Worm (Caenorhabditis elegans) whole organism, L4 larva: ENCODE measurements around the gene comt-1.

Experiments used
- F49E8.2 ChIP-seq: sonication (generic microtip); optimal IDR thresholded peaks from 2 replicates; lab custom pipeline; 2016; ENCODE audit warnings: missing compliant biosample characterization, mild to moderate bottlenecking, missing genetic modification characterization, borderline replicate concordance
- R02D3.7 ChIP-seq: fragments of 150-350 bp; sonication (generic microtip); optimal IDR thresholded peaks from 3 replicates; lab custom pipeline; 2014; ENCODE audit warnings: missing biosample characterization, missing genetic modification characterization
- T20F7.1 ChIP-seq: fragments of 200-800 bp; sonication (Bioruptor generic); optimal IDR thresholded peaks from 2 replicates; lab custom pipeline; 2018; ENCODE audit warnings: mild to moderate bottlenecking, missing genetic modification characterization, missing compliant biosample characterization
- T26A8.4 ChIP-seq: fragments of 200-800 bp; sonication (Bioruptor generic); IDR thresholded peaks from 2 replicates; pipeline ENCODE4 v1.3.6; 2022; ENCODE audit warnings: missing genetic modification characterization, missing compliant biosample characterization
- Y75B8A.6 ChIP-seq: fragments of 200-800 bp; sonication (Bioruptor generic); IDR thresholded peaks from 2 replicates; pipeline ENCODE4 v1.3.6; 2022; ENCODE audit warnings: missing genetic modification reagents, missing genetic modification characterization, missing compliant biosample characterization
- ZK337.2 ChIP-seq: fragments of 200-800 bp; sonication (Bioruptor generic); IDR thresholded peaks from 2 replicates; pipeline ENCODE4 v1.3.6; 2022; ENCODE audit warnings: missing genetic modification reagents, missing genetic modification characterization, missing compliant biosample characterization
- aha-1 ChIP-seq: fragments of 150-350 bp; peaks from one replicate; lab custom pipeline; 2014; ENCODE audit warnings: missing biosample characterization, missing genetic modification characterization
- aly-2 ChIP-seq: sonication (generic microtip); optimal IDR thresholded peaks from 2 replicates; lab custom pipeline; 2018; ENCODE audit warnings: missing biosample characterization, missing genetic modification characterization
- arid-1 ChIP-seq: fragments of 200-800 bp; sonication (Bioruptor generic); conservative IDR thresholded peaks from 2 replicates; pipeline ENCODE4 v1.3.6; 2022; ENCODE audit warnings: missing genetic modification reagents, missing genetic modification characterization, missing compliant biosample characterization
- attf-4 ChIP-seq: sonication (generic microtip); optimal IDR thresholded peaks from 3 replicates; lab custom pipeline; 2017; ENCODE audit warnings: missing biosample characterization, missing genetic modification characterization
- ceh-32 ChIP-seq: sonication (generic microtip); optimal IDR thresholded peaks from 2 replicates; lab custom pipeline; 2016; ENCODE audit warnings: mild to moderate bottlenecking, missing genetic modification characterization, missing compliant biosample characterization; ENCODE audit not compliant: poor library complexity
- ces-1 ChIP-seq: fragments of 150-350 bp; sonication (generic microtip); optimal IDR thresholded peaks from 4 replicates; lab custom pipeline; 2014; ENCODE audit warnings: missing biosample characterization, missing genetic modification reagents, missing genetic modification characterization
- cey-2 ChIP-seq: sonication (generic microtip); optimal IDR thresholded peaks from 3 replicates; lab custom pipeline; 2017; ENCODE audit warnings: missing genetic modification characterization, mild to moderate bottlenecking, missing compliant biosample characterization, antibody characterized with exemption, borderline replicate concordance; ENCODE audit not compliant: insufficient read depth
- daf-12 ChIP-seq: fragments of 150-350 bp; optimal IDR thresholded peaks from 2 replicates; lab custom pipeline; 2014; ENCODE audit warnings: missing biosample characterization, missing genetic modification reagents, missing genetic modification characterization
- daf-19 ChIP-seq: fragments of 200-800 bp; sonication (Bioruptor generic); conservative IDR thresholded peaks from 2 replicates; pipeline ENCODE4 v1.3.6; 2022; ENCODE audit warnings: missing genetic modification characterization, missing compliant biosample characterization
- dmd-8 ChIP-seq: fragments of 200-800 bp; sonication (Bioruptor generic); IDR thresholded peaks from 2 replicates; pipeline ENCODE4 v1.3.6; 2022; ENCODE audit warnings: missing genetic modification characterization, missing compliant biosample characterization
- dpl-1 ChIP-seq: fragments of 150-350 bp; optimal IDR thresholded peaks from 2 replicates; lab custom pipeline; 2014; ENCODE audit warnings: missing biosample characterization, missing genetic modification reagents, missing genetic modification characterization
- egl-27 ChIP-seq: sonication (generic microtip); optimal IDR thresholded peaks from 3 replicates; lab custom pipeline; 2017; ENCODE audit warnings: missing biosample characterization, missing genetic modification reagents, missing genetic modification characterization
- egl-43 ChIP-seq: fragments of 200-800 bp; sonication (Bioruptor generic); IDR thresholded peaks from 2 replicates; pipeline ENCODE4 v1.3.6; 2022; ENCODE audit warnings: missing genetic modification reagents, missing genetic modification characterization, missing compliant biosample characterization
- gei-8 ChIP-seq: fragments of 200-800 bp; sonication (Bioruptor generic); optimal IDR thresholded peaks from 2 replicates; lab custom pipeline; 2018; ENCODE audit warnings: mild to moderate bottlenecking, missing genetic modification characterization, missing compliant biosample characterization
- hif-1 ChIP-seq, 2 experiments: sonication (generic microtip); optimal IDR thresholded peaks; 2 replicates each; lab custom pipeline; 2016 to 2017; ENCODE audit warnings: missing compliant biosample characterization in 2 of 2, missing genetic modification characterization in 2 of 2, missing genetic modification reagents in 2 of 2, missing genotype in 2 of 2, mild to moderate bottlenecking in 1 of 2
- hlh-30 ChIP-seq: sonication (generic microtip); optimal IDR thresholded peaks from 2 replicates; lab custom pipeline; 2017; ENCODE audit warnings: antibody characterized with exemption, mild to moderate bottlenecking, missing genetic modification characterization, missing compliant biosample characterization; ENCODE audit not compliant: insufficient read depth
- lim-7 ChIP-seq: fragments of 200-800 bp; sonication (Bioruptor generic); IDR thresholded peaks from 2 replicates; pipeline ENCODE4 v1.3.6; 2022; ENCODE audit warnings: missing genetic modification characterization, missing compliant biosample characterization
- lin-29 ChIP-seq: fragments of 200-800 bp; sonication (Bioruptor generic); IDR thresholded peaks from 2 replicates; pipeline ENCODE4 v1.3.6; 2022; ENCODE audit warnings: missing genetic modification reagents, missing genetic modification characterization, missing compliant biosample characterization
- lsy-2 ChIP-seq, 2 experiments: fragments of 150-350 bp in 1 of 2; sonication (generic microtip) in 1 of 2; optimal IDR thresholded peaks; 2 replicates each; lab custom pipeline; 2014 to 2017; ENCODE audit warnings: missing biosample characterization in 2 of 2, missing genetic modification characterization in 2 of 2
- madf-9 ChIP-seq: fragments of 200-800 bp; sonication (Bioruptor generic); conservative IDR thresholded peaks from 2 replicates; pipeline ENCODE4 v1.3.6; 2022; ENCODE audit warnings: missing genetic modification reagents, missing genetic modification characterization, missing compliant biosample characterization
- mdl-1 ChIP-seq, 2 experiments: fragments of 150-350 bp in 1 of 2; sonication (generic microtip) in 1 of 2; optimal IDR thresholded peaks; 2 replicates each; lab custom pipeline; 2014 to 2017; ENCODE audit warnings: missing biosample characterization in 2 of 2, missing genetic modification characterization in 2 of 2
- mep-1 ChIP-seq: fragments of 150-350 bp; sonication (generic microtip); optimal IDR thresholded peaks from 3 replicates; lab custom pipeline; 2014; ENCODE audit warnings: missing biosample characterization, missing genetic modification characterization
- mes-2 ChIP-seq: sonication (generic microtip); optimal IDR thresholded peaks from 2 replicates; lab custom pipeline; 2016; ENCODE audit warnings: missing genotype, mild to moderate bottlenecking, missing genetic modification characterization, missing compliant biosample characterization; ENCODE audit not compliant: poor library complexity, severe bottlenecking
- mxl-2 ChIP-seq: fragments of 200-800 bp; sonication (Bioruptor generic); conservative IDR thresholded peaks from 2 replicates; pipeline ENCODE4 v1.3.6; 2022; ENCODE audit warnings: missing genetic modification reagents, missing genetic modification characterization, missing compliant biosample characterization
- mxl-3 ChIP-seq: fragments of 200-800 bp; sonication (Bioruptor generic); optimal IDR thresholded peaks from 2 replicates; lab custom pipeline; 2018; ENCODE audit warnings: mild to moderate bottlenecking, missing genetic modification characterization, missing compliant biosample characterization
- nhr-11 ChIP-seq: fragments of 150-350 bp; optimal IDR thresholded peaks from 2 replicates; lab custom pipeline; 2014; ENCODE audit warnings: missing biosample characterization, missing genetic modification characterization
- nhr-28 ChIP-seq: fragments of 150-350 bp; optimal IDR thresholded peaks from 2 replicates; lab custom pipeline; 2014; ENCODE audit warnings: missing biosample characterization, missing genetic modification characterization
- nhr-48 ChIP-seq: sonication (generic microtip); optimal IDR thresholded peaks from 2 replicates; lab custom pipeline; 2016; ENCODE audit warnings: mild to moderate bottlenecking, missing genetic modification characterization, missing compliant biosample characterization
- nhr-76 ChIP-seq: fragments of 150-350 bp; optimal IDR thresholded peaks from 2 replicates; lab custom pipeline; 2014; ENCODE audit warnings: missing biosample characterization, missing genetic modification characterization
- php-3 ChIP-seq: fragments of 200-800 bp; sonication (Bioruptor generic); IDR thresholded peaks from 2 replicates; pipeline ENCODE4 v1.3.6; 2022; ENCODE audit warnings: missing genetic modification reagents, missing genetic modification characterization, missing compliant biosample characterization
- rbr-2 ChIP-seq: sonication (generic microtip); optimal IDR thresholded peaks from 2 replicates; lab custom pipeline; 2016; ENCODE audit warnings: missing genotype, missing genetic modification characterization, missing compliant biosample characterization
- tag-97 ChIP-seq: fragments of 200-800 bp; sonication (Bioruptor generic); IDR thresholded peaks from 2 replicates; pipeline ENCODE4 v1.3.6; 2022; ENCODE audit warnings: missing genetic modification characterization, missing compliant biosample characterization
- unc-62 ChIP-seq, 3 experiments: fragments of 150-350 bp in 1 of 3; sonication (generic microtip); optimal IDR thresholded peaks in 2 of 3; peaks in 1 of 3; 1 replicate in 1 of 3; 2 replicates in 2 of 3; lab custom pipeline; 2014 to 2017; ENCODE audit warnings: missing biosample characterization in 3 of 3, missing genetic modification characterization in 3 of 3, missing genetic modification reagents in 3 of 3, missing genotype in 1 of 3
- zag-1 ChIP-seq: fragments of 150-350 bp; optimal IDR thresholded peaks from 2 replicates; lab custom pipeline; 2014; ENCODE audit warnings: missing biosample characterization, missing genetic modification characterization
- ztf-7 ChIP-seq: fragments of 150-350 bp; optimal IDR thresholded peaks from 2 replicates; lab custom pipeline; 2014; ENCODE audit warnings: missing biosample characterization, missing genetic modification characterization

Gene comt-1

DNA sequence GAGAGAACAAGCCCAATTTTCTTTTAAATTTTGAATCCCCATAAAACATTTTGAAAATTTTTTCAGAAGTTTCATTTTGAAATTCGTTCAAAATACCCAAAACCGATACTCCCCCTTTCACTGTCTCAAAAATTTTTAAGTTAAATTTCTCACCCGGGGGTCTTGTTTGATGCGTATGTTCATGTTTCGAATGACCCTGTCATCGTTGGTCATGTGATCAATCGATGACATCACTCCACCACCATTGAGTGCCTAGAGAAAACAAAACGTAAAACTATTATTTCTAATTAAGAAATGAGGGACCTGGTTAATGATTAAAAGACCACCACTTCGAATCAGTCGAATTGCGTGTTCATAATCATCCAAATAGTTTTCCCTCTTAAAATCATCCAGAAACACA lies 3.9 kb downstream of the comt-1 start:
- no peak for TF ChIP-seq ces-1
- no peak for TF ChIP-seq cey-2 (tag; lab: Kevin White, UChicago)
- no peak for TF ChIP-seq lsy-2 (tag; optimal IDR thresholded peaks at IDR 0.05; lab: Kevin White, UChicago)
- peak; percentile 14 for TF ChIP-seq nhr-28 (tag; lab: Kevin White, UChicago)
- no peak for TF ChIP-seq unc-62 (GFP tag; optimal IDR thresholded peaks at IDR 0.05 in 1 of 2; lab: Kevin White, UChicago)
- TF ChIP-seq unc-62 (tag; optimal IDR thresholded peaks at IDR 0.05; lab: Kevin White, UChicago): no peak
- no peak for TF ChIP-seq aha-1 (tag; lab: Kevin White, UChicago)
- no peak for TF ChIP-seq lim-7 (GFP tag; lab: Robert Waterston, UW)
- peak; percentile 82 for TF ChIP-seq hlh-30
- TF ChIP-seq nhr-48 (tag; lab: Kevin White, UChicago): no peak
- peak; percentile 28 for TF ChIP-seq mep-1 (tag; lab: Kevin White, UChicago)
- TF ChIP-seq ZK337.2 (GFP tag; lab: Robert Waterston, UW): no peak
- no peak for TF ChIP-seq egl-27 (tag; lab: Kevin White, UChicago)
- TF ChIP-seq dpl-1 (GFP tag; lab: Kevin White, UChicago): no peak
- TF ChIP-seq T20F7.1 (GFP tag; lab: Kevin White, UChicago): no peak
- TF ChIP-seq mxl-3: no peak
- TF ChIP-seq rbr-2 (tag; lab: Kevin White, UChicago): no peak
- TF ChIP-seq daf-12 (tag; lab: Kevin White, UChicago): no peak
- no peak for TF ChIP-seq tag-97 (GFP tag; lab: Robert Waterston, UW)

DNA sequence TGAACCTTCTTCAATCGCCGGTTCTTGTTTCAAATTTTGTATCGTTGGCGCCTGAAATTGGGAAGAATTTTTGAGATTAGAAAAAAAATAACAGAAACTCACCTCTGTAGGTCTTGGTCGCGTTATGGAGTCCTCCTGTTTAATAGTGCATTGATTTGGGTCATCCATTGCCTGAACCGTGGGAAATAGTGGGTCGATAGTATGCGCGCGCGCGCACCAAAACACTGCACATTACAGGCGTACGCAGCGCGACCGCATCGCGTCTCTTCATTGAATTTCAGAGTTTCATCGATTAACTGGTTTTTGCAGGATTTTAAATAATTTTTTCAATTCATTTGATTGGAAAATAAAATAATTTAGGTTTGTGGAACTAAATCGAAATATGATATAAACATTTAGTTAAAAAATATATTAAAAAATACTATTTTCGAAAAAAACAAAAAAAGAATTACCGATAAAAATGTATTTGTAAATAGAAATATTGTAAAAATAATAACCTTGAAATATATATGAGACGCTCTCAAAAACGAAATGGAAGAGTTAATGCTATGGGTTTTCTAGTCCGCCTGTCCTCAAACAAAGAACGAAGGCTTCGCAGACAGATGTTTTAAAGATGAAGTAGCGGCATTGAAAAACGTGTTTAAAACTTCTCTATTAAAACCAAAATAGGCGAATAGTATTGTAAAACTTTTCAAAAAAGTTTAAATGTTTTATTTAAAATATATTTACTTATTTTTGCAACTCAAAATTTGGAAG lies 5.0 kb downstream of the comt-1 start, which contains the start of gene tra-4:
Gene tra-4, minus strand, starts transcription at position 534 of the 756 bp plus-strand sequence.
- TF ChIP-seq mep-1 (tag; lab: Kevin White, UChicago): no peak
- no peak for TF ChIP-seq nhr-76 (tag; lab: Kevin White, UChicago)
- no peak for TF ChIP-seq ztf-7
- TF ChIP-seq nhr-28 (tag; lab: Kevin White, UChicago): peak; percentile 26
- TF ChIP-seq zag-1 (tag; lab: Kevin White, UChicago): no peak
- no peak for TF ChIP-seq gei-8 (GFP tag; lab: Kevin White, UChicago)
- TF ChIP-seq mes-2 (tag; lab: Kevin White, UChicago): peak; percentile 91
- TF ChIP-seq madf-9 (GFP tag; lab: Robert Waterston, UW): no peak
- TF ChIP-seq lim-7 (GFP tag; lab: Robert Waterston, UW): no peak
- no peak for TF ChIP-seq arid-1 (GFP tag; lab: Robert Waterston, UW)
- TF ChIP-seq nhr-11 (tag; lab: Kevin White, UChicago): no peak
- no peak for TF ChIP-seq rbr-2 (tag; lab: Kevin White, UChicago)
- no peak for TF ChIP-seq php-3 (GFP tag; lab: Robert Waterston, UW)
- TF ChIP-seq aly-2: no peak
- peak in 1 of 2 experiments; percentile 7 for TF ChIP-seq hif-1 (tag; optimal IDR thresholded peaks at IDR 0.05; lab: Kevin White, UChicago)
- TF ChIP-seq ceh-32 (tag; lab: Kevin White, UChicago): no peak
- no peak for TF ChIP-seq R02D3.7 (tag; lab: Kevin White, UChicago)
- TF ChIP-seq mxl-3: no peak
- peak; percentile 38 for TF ChIP-seq aha-1 (tag; lab: Kevin White, UChicago)
- no peak for TF ChIP-seq mxl-2
- no peak for TF ChIP-seq attf-4 (tag; lab: Kevin White, UChicago)
- no peak for TF ChIP-seq F49E8.2
- TF ChIP-seq mdl-1 (tag; optimal IDR thresholded peaks at IDR 0.05; lab: Kevin White, UChicago): no peak
- no peak for TF ChIP-seq dmd-8
- peak in 1 of 2 experiments; percentile 46 for TF ChIP-seq lsy-2 (tag; optimal IDR thresholded peaks at IDR 0.05; lab: Kevin White, UChicago)
- no peak for TF ChIP-seq unc-62 (GFP tag; optimal IDR thresholded peaks at IDR 0.05 in 1 of 2; lab: Kevin White, UChicago)
- TF ChIP-seq unc-62 (tag; optimal IDR thresholded peaks at IDR 0.05; lab: Kevin White, UChicago): no peak
- TF ChIP-seq cey-2 (tag; lab: Kevin White, UChicago): no peak
- TF ChIP-seq daf-19 (GFP tag; lab: Robert Waterston, UW): no peak
- TF ChIP-seq tag-97 (GFP tag; lab: Robert Waterston, UW): no peak
- TF ChIP-seq egl-43 (GFP tag; lab: Robert Waterston, UW): no peak
- TF ChIP-seq Y75B8A.6: no peak
- TF ChIP-seq lin-29: no peak
- no peak for TF ChIP-seq T26A8.4
